Fruit fly (Drosophila melanogaster) whole organism, prepupa: ENCODE measurements around the gene CG14391.

ENCODE experiments used
- Blimp-1 ChIP-seq: fragments of 200-800 bp; sonication (Bioruptor generic); optimal IDR thresholded peaks from 3 replicates; lab custom pipeline; 2017; ENCODE audit warnings: missing biosample characterization, missing genetic modification characterization, mild to moderate bottlenecking, moderate library complexity, missing genetic modification reagents
- CG1621 ChIP-seq: fragments of 200-800 bp; sonication (Bioruptor generic); optimal IDR thresholded peaks from 3 replicates; lab custom pipeline; 2018; ENCODE audit warnings: missing biosample characterization, mild to moderate bottlenecking, missing genetic modification characterization
- CG34406 ChIP-seq: fragments of 200-800 bp; sonication (Bioruptor generic); optimal IDR thresholded peaks from 3 replicates; lab custom pipeline; 2016; ENCODE audit warnings: missing biosample characterization, missing genetic modification characterization
- CG4318 ChIP-seq: fragments of 200-800 bp; sonication (Bioruptor generic); optimal IDR thresholded peaks from 3 replicates; lab custom pipeline; 2017; ENCODE audit warnings: missing biosample characterization, mild to moderate bottlenecking, missing genetic modification characterization
- CG6276 ChIP-seq: fragments of 200-800 bp; sonication (Bioruptor generic); optimal IDR thresholded peaks from 2 replicates; lab custom pipeline; 2017; ENCODE audit warnings: missing biosample characterization, mild to moderate bottlenecking, missing genetic modification characterization
- CG6792 ChIP-seq: fragments of 200-800 bp; sonication (Bioruptor generic); optimal IDR thresholded peaks from 3 replicates; lab custom pipeline; 2016; ENCODE audit warnings: missing biosample characterization, missing genetic modification characterization
- CG6808 ChIP-seq: fragments of 200-800 bp; sonication (Bioruptor generic); optimal IDR thresholded peaks from 3 replicates; lab custom pipeline; 2017; ENCODE audit warnings: missing biosample characterization, missing genetic modification characterization, mild to moderate bottlenecking, moderate library complexity, missing genetic modification reagents
- CG6854 ChIP-seq: fragments of 200-800 bp; sonication (Bioruptor generic); optimal IDR thresholded peaks from 2 replicates; lab custom pipeline; 2017; ENCODE audit warnings: missing biosample characterization, mild to moderate bottlenecking, missing genetic modification characterization
- CG7368 ChIP-seq: fragments of 200-800 bp; sonication (Bioruptor generic); optimal IDR thresholded peaks from 3 replicates; lab custom pipeline; 2016; ENCODE audit warnings: missing biosample characterization, missing genetic modification characterization
- CG8319 ChIP-seq: fragments of 200-800 bp; sonication (Bioruptor generic); optimal IDR thresholded peaks from 3 replicates; lab custom pipeline; 2016; ENCODE audit warnings: missing biosample characterization, missing genetic modification characterization
- Eip78C ChIP-seq: fragments of 200-800 bp; sonication (Bioruptor generic); peaks from one replicate; lab custom pipeline; 2016; ENCODE audit warnings: missing biosample characterization, missing genetic modification characterization
- Eip93F ChIP-seq: fragments of 200-800 bp; sonication (Bioruptor generic); optimal IDR thresholded peaks from 2 replicates; lab custom pipeline; 2016; ENCODE audit warnings: missing biosample characterization, mild to moderate bottlenecking, missing genetic modification characterization
- Ets96B ChIP-seq: fragments of 200-800 bp; optimal IDR thresholded peaks from 2 replicates; lab custom pipeline; 2019; ENCODE audit warnings: missing biosample characterization, mild to moderate bottlenecking, missing genetic modification characterization, moderate library complexity
- Hr4 ChIP-seq: fragments of 200-800 bp; sonication (Bioruptor generic); optimal IDR thresholded peaks from 3 replicates; lab custom pipeline; 2016; ENCODE audit warnings: missing biosample characterization, missing genetic modification characterization
- Lpt ChIP-seq: fragments of 200-800 bp; sonication (Bioruptor generic); optimal IDR thresholded peaks from 3 replicates; lab custom pipeline; 2016; ENCODE audit warnings: missing biosample characterization, missing genetic modification characterization
- Smox ChIP-seq: fragments of 200-800 bp; sonication (Bioruptor generic); optimal IDR thresholded peaks from 3 replicates; lab custom pipeline; 2016; ENCODE audit warnings: missing biosample characterization, missing genetic modification characterization
- Sox102F ChIP-seq: fragments of 200-800 bp; sonication (Bioruptor generic); optimal IDR thresholded peaks from 2 replicates; lab custom pipeline; 2016; ENCODE audit warnings: missing biosample characterization, mild to moderate bottlenecking, missing genetic modification characterization
- Sox14 ChIP-seq: fragments of 200-800 bp; sonication (Bioruptor generic); optimal IDR thresholded peaks from 3 replicates; lab custom pipeline; 2016; ENCODE audit warnings: missing biosample characterization, missing genetic modification characterization
- Sox15 ChIP-seq: fragments of 200-800 bp; sonication (Bioruptor generic); optimal IDR thresholded peaks from 3 replicates; lab custom pipeline; 2016; ENCODE audit warnings: missing biosample characterization, missing genetic modification characterization
- cyc ChIP-seq: fragments of 200-800 bp; sonication (Bioruptor generic); optimal IDR thresholded peaks from 3 replicates; lab custom pipeline; 2016; ENCODE audit warnings: missing biosample characterization, missing genetic modification characterization
- dsx ChIP-seq: fragments of 200-800 bp; optimal IDR thresholded peaks from 3 replicates; lab custom pipeline; 2019; ENCODE audit warnings: missing biosample characterization, mild to moderate bottlenecking, missing genetic modification characterization, moderate library complexity; ENCODE audit not compliant: poor library complexity, severe bottlenecking
- esn ChIP-seq: fragments of 200-800 bp; sonication (Bioruptor generic); optimal IDR thresholded peaks from 2 replicates; lab custom pipeline; 2016; ENCODE audit warnings: missing biosample characterization, mild to moderate bottlenecking, missing genetic modification characterization, moderate library complexity
- fd85E ChIP-seq: fragments of 200-800 bp; sonication (Bioruptor generic); optimal IDR thresholded peaks from 3 replicates; lab custom pipeline; 2016; ENCODE audit warnings: missing biosample characterization, missing genetic modification characterization
- fkh ChIP-seq: fragments of 200-800 bp; sonication (Bioruptor generic); optimal IDR thresholded peaks from 3 replicates; lab custom pipeline; 2017; ENCODE audit warnings: missing biosample characterization, mild to moderate bottlenecking, missing genetic modification characterization, moderate library complexity
- net ChIP-seq: fragments of 200-800 bp; sonication (Bioruptor generic); optimal IDR thresholded peaks from 3 replicates; lab custom pipeline; 2016; ENCODE audit warnings: missing biosample characterization, missing genetic modification characterization
- pdm3 ChIP-seq: fragments of 200-800 bp; sonication (Bioruptor generic); optimal IDR thresholded peaks from 3 replicates; lab custom pipeline; 2016; ENCODE audit warnings: missing biosample characterization, missing genetic modification characterization
- ss ChIP-seq, 2 experiments: fragments of 200-800 bp; sonication (Bioruptor generic); optimal IDR thresholded peaks; 2 replicates in 1 of 2; 3 replicates in 1 of 2; lab custom pipeline; 2017 to 2018; ENCODE audit warnings: mild to moderate bottlenecking in 2 of 2, missing biosample characterization in 2 of 2, missing genetic modification characterization in 2 of 2, moderate library complexity in 1 of 2
- svp ChIP-seq: fragments of 200-800 bp; sonication (Bioruptor generic); peaks from one replicate; lab custom pipeline; 2016; ENCODE audit warnings: missing biosample characterization, missing genetic modification characterization
- topi ChIP-seq: fragments of 200-800 bp; sonication (Bioruptor generic); optimal IDR thresholded peaks from 3 replicates; lab custom pipeline; 2016; ENCODE audit warnings: missing biosample characterization, missing genetic modification characterization
- vri ChIP-seq: fragments of 200-800 bp; sonication (Bioruptor generic); optimal IDR thresholded peaks from 3 replicates; lab custom pipeline; 2016; ENCODE audit warnings: missing biosample characterization, mild to moderate bottlenecking, missing genetic modification characterization

CG14391 gene

dm6 chr3R:12701994-12702494 is 7.4 kb upstream of the CG14391 start:
- no peak for TF ChIP-seq CG6792 (GFP tag; lab: Kevin White, UChicago)
- no peak for TF ChIP-seq pdm3 (GFP tag; lab: Kevin White, UChicago)
- TF ChIP-seq vri (GFP tag; lab: Kevin White, UChicago), result peak; percentile 63
- TF ChIP-seq, all 60 proteins: peak for 1

dm6 chr3R:12701257-12701656 is 6.6 kb upstream of the CG14391 start:
- TF ChIP-seq fkh (GFP tag; lab: Kevin White, UChicago) (peak; percentile 58), esn (GFP tag; lab: Kevin White, UChicago) (no peak)

dm6 chr3R:12700454-12700853 is 5.8 kb upstream of the CG14391 start:
- no peak for TF ChIP-seq CG4318 (GFP tag; lab: Kevin White, UChicago)
- no peak for TF ChIP-seq cyc (GFP tag; lab: Kevin White, UChicago)
- TF ChIP-seq svp (GFP tag; lab: Kevin White, UChicago), result peak; percentile 15
- no peak for TF ChIP-seq topi (GFP tag; lab: Kevin White, UChicago)
- TF ChIP-seq CG8319 (GFP tag; lab: Kevin White, UChicago), result no peak

dm6 chr3R:12699620-12700378 is 5.2 kb upstream of the CG14391 start:
- no peak for TF ChIP-seq Hr4 (GFP tag; lab: Kevin White, UChicago)
- TF ChIP-seq svp (GFP tag; lab: Kevin White, UChicago), result peak; percentile 51
- TF ChIP-seq Sox15 (GFP tag; lab: Kevin White, UChicago), result no peak
- peak; percentile 75 for TF ChIP-seq fkh (GFP tag; lab: Kevin White, UChicago)
- no peak for TF ChIP-seq CG6276 (GFP tag; lab: Kevin White, UChicago)
- TF ChIP-seq ss (GFP tag; optimal IDR thresholded peaks at IDR 0.05; lab: Kevin White, UChicago), result no peak
- TF ChIP-seq Sox102F (GFP tag; lab: Kevin White, UChicago), result no peak
- TF ChIP-seq CG7368 (GFP tag; lab: Kevin White, UChicago), result no peak
- TF ChIP-seq dsx (GFP tag; lab: Kevin White, UChicago), result no peak
- no peak for TF ChIP-seq net (GFP tag; lab: Kevin White, UChicago)
- TF ChIP-seq CG6854 (GFP tag; lab: Kevin White, UChicago), result no peak
- no peak for TF ChIP-seq Blimp-1 (GFP tag; lab: Kevin White, UChicago)
- TF ChIP-seq vri (GFP tag; lab: Kevin White, UChicago), result peak; percentile 88
- TF ChIP-seq Eip78C (GFP tag; lab: Kevin White, UChicago), result peak; percentile 26
- TF ChIP-seq Lpt (GFP tag; lab: Kevin White, UChicago), result no peak
- TF ChIP-seq Smox, result no peak
- no peak for TF ChIP-seq CG6808 (GFP tag; lab: Kevin White, UChicago)
- no peak for TF ChIP-seq esn (GFP tag; lab: Kevin White, UChicago)
- no peak for TF ChIP-seq CG34406
- peak; percentile 29 for TF ChIP-seq Eip93F (GFP tag; lab: Kevin White, UChicago)

- TF ChIP-seq vri (GFP tag; lab: Kevin White, UChicago) (no peak), Hr4 (GFP tag; lab: Kevin White, UChicago) (no peak)
Measured at dm6 chr3R:12698363-12698762, 3.7 kb upstream of the CG14391 start.

dm6 chr3R:12697571-12698039 is 3.0 kb upstream of the CG14391 start:
- TF ChIP-seq esn (GFP tag; lab: Kevin White, UChicago) (peak; percentile 17), Ets96B (tag; lab: Kevin White, UChicago) (no peak), Sox14 (GFP tag; lab: Kevin White, UChicago) (peak; percentile 28), vri (GFP tag; lab: Kevin White, UChicago) (peak; percentile 66), Eip78C (GFP tag; lab: Kevin White, UChicago) (peak; percentile 59), CG6854 (GFP tag; lab: Kevin White, UChicago) (no peak), fd85E (GFP tag; lab: Kevin White, UChicago) (no peak), CG1621 (tag; lab: Kevin White, UChicago) (peak; percentile 20), Eip93F (GFP tag; lab: Kevin White, UChicago) (peak; percentile 31), fkh (GFP tag; lab: Kevin White, UChicago) (peak; percentile 88)
